Worm (Caenorhabditis elegans) whole organism, L4/young adult: ENCODE results near the gene F25E5.1.

Source experiments
- dao-5 ChIP-seq: sonication (generic microtip); optimal IDR thresholded peaks from 2 replicates; lab custom pipeline; 2016; ENCODE audit warnings: missing genotype, missing genetic modification characterization, moderate library complexity, missing compliant biosample characterization
- him-1 ChIP-seq: sonication (generic microtip); optimal IDR thresholded peaks from 2 replicates; lab custom pipeline; 2016; ENCODE audit warnings: missing genotype, missing genetic modification reagents, missing genetic modification characterization, missing compliant biosample characterization

DNA sequence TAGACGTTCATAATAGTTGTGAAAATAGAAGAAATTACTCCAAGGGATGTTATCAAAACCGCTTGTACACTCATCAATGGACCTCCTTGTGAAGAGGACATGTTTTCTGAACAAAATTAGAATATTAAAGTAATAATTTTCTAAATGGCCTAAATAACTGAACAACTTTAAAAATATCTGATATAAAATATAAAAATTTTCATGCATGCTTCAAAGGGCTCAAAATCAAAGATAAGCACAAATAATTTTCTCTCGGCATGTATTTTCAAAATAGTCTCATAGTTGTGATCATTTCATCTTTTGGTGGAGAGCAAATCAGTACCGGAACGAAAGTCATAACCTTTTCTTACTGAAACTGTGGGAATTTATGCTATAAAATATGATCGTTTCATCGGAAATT lies 19.3 kb downstream of the F25E5.1 start, which contains the start of gene srbc-8:
- TF ChIP-seq dao-5 (tag; lab: Kevin White, UChicago) (no peak), him-1 (tag; lab: Kevin White, UChicago) (no peak)
